Fruit fly (Drosophila melanogaster) whole organism, embryonic: ENCODE data around the gene Jhbp16.

Experiments used
- CG31441 ChIP-seq: fragments of 200-800 bp; sonication (Bioruptor generic); IDR thresholded peaks from 2 replicates; pipeline ENCODE4 v1.3.6; 2022; ENCODE audit warnings: missing biosample characterization, missing genetic modification characterization
- da ChIP-seq: fragments of 200-800 bp; sonication (Bioruptor generic); optimal IDR thresholded peaks from 2 replicates; lab custom pipeline; 2016; ENCODE audit warnings: missing biosample characterization, missing genetic modification characterization
- esg ChIP-seq: fragments of 200-800 bp; sonication (Bioruptor generic); conservative IDR thresholded peaks from 2 replicates; pipeline ENCODE4 v1.3.6; 2022; ENCODE audit warnings: missing biosample characterization, missing genetic modification characterization
- ro ChIP-seq: fragments of 200-800 bp; sonication (Bioruptor generic); IDR thresholded peaks from 2 replicates; pipeline ENCODE4 v1.3.6; 2022; ENCODE audit warnings: missing biosample characterization, missing genetic modification characterization
- sima ChIP-seq: fragments of 200-800 bp; sonication (Bioruptor generic); optimal IDR thresholded peaks from 2 replicates; lab custom pipeline; 2016; ENCODE audit warnings: missing biosample characterization, missing genetic modification characterization

- TF ChIP-seq ro (GFP tag; lab: Robert Waterston, UW), result no peak
- TF ChIP-seq esg (GFP tag; lab: Robert Waterston, UW), result no peak
- TF ChIP-seq CG31441 (GFP tag; lab: Robert Waterston, UW), result no peak
- no peak for TF ChIP-seq da (GFP tag; lab: Kevin White, UChicago)
- TF ChIP-seq sima, result no peak
Observed at dm6 chr3R:21618299-21619116, 45.7 kb upstream of the Jhbp16 start.
